Fruit fly (Drosophila melanogaster) whole organism, wandering third instar larva: ENCODE measurements around the gene CG32270.

Experiments used
- Abd-B ChIP-seq: fragments of >200 bp; optimal IDR thresholded peaks from 2 replicates; lab custom pipeline; 2017; ENCODE audit warnings: missing biosample characterization, missing genetic modification characterization
- Dfd ChIP-seq: fragments of >200 bp; optimal IDR thresholded peaks from 2 replicates; lab custom pipeline; 2017; ENCODE audit warnings: missing biosample characterization, missing genetic modification characterization
- HLH106 ChIP-seq: fragments of 200-800 bp; optimal IDR thresholded peaks from 3 replicates; lab custom pipeline; 2019; ENCODE audit warnings: missing biosample characterization, mild to moderate bottlenecking, missing genetic modification characterization, moderate library complexity
- Hr78 ChIP-seq: fragments of >200 bp; optimal IDR thresholded peaks from 2 replicates; lab custom pipeline; 2017; ENCODE audit warnings: missing biosample characterization, missing genetic modification characterization
- br ChIP-seq: fragments of 200-800 bp; sonication (Bioruptor generic); optimal IDR thresholded peaks from 2 replicates; lab custom pipeline; 2016; ENCODE audit warnings: missing biosample characterization, missing genetic modification characterization
- brk ChIP-seq: fragments of 200-800 bp; sonication (Bioruptor generic); optimal IDR thresholded peaks from 2 replicates; lab custom pipeline; 2016; ENCODE audit warnings: missing biosample characterization, mild to moderate bottlenecking, missing genetic modification characterization
- fru ChIP-seq: fragments of 200-800 bp; sonication (Bioruptor generic); optimal IDR thresholded peaks from 3 replicates; lab custom pipeline; 2016; ENCODE audit warnings: missing biosample characterization, mild to moderate bottlenecking, missing genetic modification characterization
- h ChIP-seq: fragments of 200-800 bp; sonication (Bioruptor generic); optimal IDR thresholded peaks from 3 replicates; lab custom pipeline; 2016; ENCODE audit warnings: missing biosample characterization, mild to moderate bottlenecking, missing genetic modification characterization
- jim ChIP-seq: fragments of 175-275, 200-325 bp; sonication (Bioruptor generic); optimal IDR thresholded peaks from 2 replicates; lab custom pipeline; 2016; ENCODE audit warnings: missing biosample characterization, mild to moderate bottlenecking, missing genetic modification characterization
- pan ChIP-seq: fragments of >200 bp; optimal IDR thresholded peaks from 2 replicates; lab custom pipeline; 2017
- psq ChIP-seq: fragments of 200-800 bp; sonication (Bioruptor generic); optimal IDR thresholded peaks from 3 replicates; lab custom pipeline; 2017; ENCODE audit warnings: missing biosample characterization, mild to moderate bottlenecking, missing genetic modification characterization, moderate library complexity
- tai ChIP-seq: sonication (Bioruptor generic); optimal IDR thresholded peaks from 2 replicates; lab custom pipeline; 2016; ENCODE audit warnings: missing biosample characterization, missing genetic modification characterization
- usp ChIP-seq: fragments of >200 bp; optimal IDR thresholded peaks from 2 replicates; lab custom pipeline; 2017; ENCODE audit warnings: missing biosample characterization, missing genetic modification characterization

dm6 chr3L:3164951-3165350, 43.8 kb downstream of the CG32270 start, which contains the start of gene CG32280:
- TF ChIP-seq jim (GFP tag; lab: Kevin White, UChicago) (no peak), psq (no peak), usp (no peak), Dfd (no peak), br (GFP tag; lab: Kevin White, UChicago) (no peak), pan (lab: Kevin White, UChicago) (no peak), h (GFP tag; lab: Kevin White, UChicago) (peak; percentile 66), tai (GFP tag; lab: Kevin White, UChicago) (no peak), fru (GFP tag; lab: Kevin White, UChicago) (no peak), Hr78 (GFP tag; lab: Kevin White, UChicago) (no peak), HLH106 (tag; lab: Kevin White, UChicago) (peak; percentile 7), brk (GFP tag; lab: Kevin White, UChicago) (no peak), Abd-B (GFP tag; lab: Kevin White, UChicago) (no peak)
